Fruit fly (Drosophila melanogaster) whole organism, adult: ENCODE results near the gene CG14607.

Experiments used
- CG11617 ChIP-seq: fragments of 200-800 bp; sonication (Bioruptor generic); optimal IDR thresholded peaks from 2 replicates; lab custom pipeline; 2017; ENCODE audit warnings: mild to moderate bottlenecking, missing biosample characterization, missing genetic modification reagents, missing genetic modification characterization
- CG12768 ChIP-seq: fragments of 200-800 bp; sonication (Bioruptor generic); optimal IDR thresholded peaks from 2 replicates; lab custom pipeline; 2017; ENCODE audit warnings: missing biosample characterization, missing genetic modification characterization, mild to moderate bottlenecking, moderate library complexity, missing genetic modification reagents
- CG14711 ChIP-seq: fragments of 200-800 bp; sonication (Bioruptor generic); optimal IDR thresholded peaks from 2 replicates; lab custom pipeline; 2018; ENCODE audit warnings: missing biosample characterization, mild to moderate bottlenecking, missing genetic modification characterization, moderate library complexity
- CG1620 ChIP-seq: fragments of 200-800 bp; sonication (Bioruptor generic); optimal IDR thresholded peaks from 2 replicates; lab custom pipeline; 2016; ENCODE audit warnings: missing biosample characterization, missing genetic modification characterization
- CG33017 ChIP-seq: fragments of 200-800 bp; sonication (Bioruptor generic); optimal IDR thresholded peaks from 2 replicates; lab custom pipeline; 2018; ENCODE audit warnings: missing biosample characterization, mild to moderate bottlenecking, missing genetic modification characterization, moderate library complexity
- CG5204 ChIP-seq: fragments of 200-800 bp; sonication (Bioruptor generic); optimal IDR thresholded peaks from 2 replicates; lab custom pipeline; 2016; ENCODE audit warnings: missing biosample characterization, missing genetic modification characterization
- CG7045 ChIP-seq: fragments of 200-800 bp; sonication (Bioruptor generic); optimal IDR thresholded peaks from 2 replicates; lab custom pipeline; 2017; ENCODE audit warnings: missing biosample characterization, mild to moderate bottlenecking, missing genetic modification characterization
- CG7101 ChIP-seq: fragments of 200-800 bp; sonication (Bioruptor generic); optimal IDR thresholded peaks from 2 replicates; lab custom pipeline; 2018; ENCODE audit warnings: missing biosample characterization, mild to moderate bottlenecking, missing genetic modification characterization, moderate library complexity
- Clk ChIP-seq: fragments of 200-800 bp; sonication (Bioruptor generic); optimal IDR thresholded peaks from 2 replicates; lab custom pipeline; 2017; ENCODE audit warnings: missing biosample characterization, missing genetic modification characterization
- Crg-1 ChIP-seq: fragments of 200-800 bp; sonication (Bioruptor generic); optimal IDR thresholded peaks from 2 replicates; lab custom pipeline; 2016; ENCODE audit warnings: missing biosample characterization, missing genetic modification characterization
- Hr96 ChIP-seq: fragments of 200-800 bp; sonication (Bioruptor generic); optimal IDR thresholded peaks from 2 replicates; lab custom pipeline; 2016; ENCODE audit warnings: missing biosample characterization, missing genetic modification characterization
- Mnt ChIP-seq: fragments of 200-800 bp; sonication (Bioruptor generic); optimal IDR thresholded peaks from 2 replicates; lab custom pipeline; 2016; ENCODE audit warnings: missing biosample characterization, mild to moderate bottlenecking, missing genetic modification characterization
- bab1 ChIP-seq: fragments of 200-800 bp; sonication (Bioruptor generic); optimal IDR thresholded peaks from 3 replicates; lab custom pipeline; 2019; ENCODE audit warnings: missing biosample characterization, mild to moderate bottlenecking, missing genetic modification characterization, moderate library complexity
- cic ChIP-seq: fragments of 200-800 bp; sonication (Bioruptor generic); optimal IDR thresholded peaks from 2 replicates; lab custom pipeline; 2017; ENCODE audit warnings: missing biosample characterization, mild to moderate bottlenecking, missing genetic modification characterization, moderate library complexity
- cnc ChIP-seq, 2 experiments: fragments of >200 bp; optimal IDR thresholded peaks; 2 replicates each; lab custom pipeline; 2017
- kay ChIP-seq: fragments of 200-800 bp; sonication (Bioruptor generic); peaks from one replicate; lab custom pipeline; 2016; ENCODE audit warnings: missing biosample characterization, missing genetic modification characterization, borderline replicate concordance
- ovo ChIP-seq: fragments of 200-800 bp; sonication (Bioruptor generic); optimal IDR thresholded peaks from 2 replicates; lab custom pipeline; 2016; ENCODE audit warnings: missing biosample characterization, missing genetic modification characterization
- pad ChIP-seq: fragments of 200-800 bp; sonication (Bioruptor generic); optimal IDR thresholded peaks from 3 replicates; lab custom pipeline; 2017; ENCODE audit warnings: missing biosample characterization, missing genetic modification characterization, mild to moderate bottlenecking, moderate library complexity, missing genetic modification reagents
- tj ChIP-seq: fragments of 200-800 bp; sonication (Bioruptor generic); optimal IDR thresholded peaks from 3 replicates; lab custom pipeline; 2017; ENCODE audit warnings: missing biosample characterization, mild to moderate bottlenecking, missing genetic modification characterization, moderate library complexity

CG14607 gene

DNA sequence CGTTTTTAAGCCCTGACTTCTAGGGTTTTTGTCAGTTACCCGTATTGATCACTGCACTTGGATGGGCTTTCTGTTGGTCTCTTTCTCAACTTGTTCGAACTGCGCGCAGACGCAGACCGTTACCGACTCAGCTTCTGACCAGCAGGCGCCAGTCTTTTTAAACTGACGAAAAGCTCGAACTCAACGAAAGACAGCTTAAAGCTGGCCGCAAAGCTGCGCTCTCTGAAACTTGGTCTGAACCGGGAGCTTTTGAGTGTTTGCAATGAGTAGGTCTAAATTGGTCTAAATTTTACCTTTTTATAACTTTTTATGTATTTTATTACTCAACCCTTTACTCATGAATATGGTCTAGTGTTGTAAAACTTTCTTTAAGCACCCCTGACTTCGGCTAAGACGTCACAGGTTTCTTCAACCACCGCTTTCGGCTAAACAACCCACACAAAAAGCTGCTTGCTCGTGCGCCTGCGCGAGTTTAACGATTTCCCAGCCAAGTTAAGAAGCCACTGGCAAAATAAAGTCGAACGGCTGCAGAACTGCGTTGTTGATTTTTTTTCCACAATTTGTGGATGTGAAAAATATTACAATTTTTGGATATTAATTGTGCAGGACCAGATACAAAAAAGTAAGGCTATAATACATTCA, 24.1 kb downstream of the CG14607 start, which contains the start of the genes Gld and Syt4:
Gene Gld (minus strand): TSS at position 137 of the 642 bp plus-strand sequence.
Gene Syt4 (plus strand): TSS at position 499 of the 642 bp plus-strand sequence.
- TF ChIP-seq CG33017 (tag; lab: Kevin White, UChicago) (no peak), CG11617 (GFP tag; lab: Kevin White, UChicago) (no peak), CG7101 (tag; lab: Kevin White, UChicago) (no peak), ovo (GFP tag; lab: Kevin White, UChicago) (no peak), Hr96 (GFP tag; lab: Kevin White, UChicago) (no peak), kay (GFP tag; lab: Kevin White, UChicago) (no peak)

dm6 chr3R:7274973-7275525, 33.5 kb downstream of the CG14607 start:
- TF ChIP-seq CG12768, result no peak

DNA sequence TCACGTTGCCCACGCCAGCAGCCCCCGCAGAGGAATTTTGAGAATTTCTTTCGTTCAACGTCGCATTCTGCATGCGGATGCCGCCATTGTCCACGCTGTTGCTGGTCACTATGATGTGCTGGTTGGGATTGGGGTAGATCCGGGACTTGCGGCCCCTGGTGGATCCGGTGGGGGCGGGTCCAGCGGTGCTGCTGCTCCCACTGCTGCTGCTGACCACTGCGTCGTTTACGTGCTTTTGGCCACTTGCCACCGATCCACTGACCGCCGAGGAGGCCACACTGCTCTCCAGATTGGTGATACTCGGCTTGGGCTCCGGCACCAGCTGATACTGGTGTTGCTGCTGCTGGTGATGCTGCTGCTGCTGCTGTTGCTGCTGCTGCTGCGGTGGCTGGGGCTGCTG, 35.2 kb downstream of the CG14607 start:
- TF ChIP-seq Mnt (no peak), tj (GFP tag; lab: Kevin White, UChicago) (no peak), CG7045 (GFP tag; lab: Kevin White, UChicago) (no peak), CG1620 (GFP tag; lab: Kevin White, UChicago) (no peak), Hr96 (GFP tag; lab: Kevin White, UChicago) (no peak), CG12768 (no peak), cic (GFP tag; lab: Kevin White, UChicago) (no peak), bab1 (no peak), cnc (optimal IDR thresholded peaks at IDR 0.05; lab: Kevin White, UChicago) (no peak), Crg-1 (GFP tag; lab: Kevin White, UChicago) (no peak), kay (GFP tag; lab: Kevin White, UChicago) (no peak)

dm6 chr3R:7282244-7282890, 40.8 kb downstream of the CG14607 start:
- TF ChIP-seq kay (GFP tag; lab: Kevin White, UChicago) (no peak), CG14711 (tag; lab: Kevin White, UChicago) (no peak), CG33017 (tag; lab: Kevin White, UChicago) (no peak), CG7045 (GFP tag; lab: Kevin White, UChicago) (peak; percentile 28), cnc (optimal IDR thresholded peaks at IDR 0.05; lab: Kevin White, UChicago) (no peak), pad (GFP tag; lab: Kevin White, UChicago) (peak; percentile 34), Hr96 (GFP tag; lab: Kevin White, UChicago) (no peak), CG12768 (no peak), CG1620 (GFP tag; lab: Kevin White, UChicago) (no peak)

- TF ChIP-seq Crg-1 (GFP tag; lab: Kevin White, UChicago), result no peak
- TF ChIP-seq CG1620 (GFP tag; lab: Kevin White, UChicago), result no peak
- no peak for TF ChIP-seq CG11617 (GFP tag; lab: Kevin White, UChicago)
- TF ChIP-seq cnc (optimal IDR thresholded peaks at IDR 0.05; lab: Kevin White, UChicago), result no peak
- no peak for TF ChIP-seq CG5204 (GFP tag; lab: Kevin White, UChicago)
- TF ChIP-seq Hr96 (GFP tag; lab: Kevin White, UChicago), result no peak
- TF ChIP-seq CG7101 (tag; lab: Kevin White, UChicago), result no peak
- no peak for TF ChIP-seq bab1
- TF ChIP-seq CG12768, result no peak
- TF ChIP-seq CG14711 (tag; lab: Kevin White, UChicago), result no peak
- no peak for TF ChIP-seq CG33017 (tag; lab: Kevin White, UChicago)
- TF ChIP-seq pad (GFP tag; lab: Kevin White, UChicago), result no peak
- TF ChIP-seq CG7045 (GFP tag; lab: Kevin White, UChicago), result no peak
- no peak for TF ChIP-seq cic (GFP tag; lab: Kevin White, UChicago)
- no peak for TF ChIP-seq ovo (GFP tag; lab: Kevin White, UChicago)
- TF ChIP-seq kay (GFP tag; lab: Kevin White, UChicago), result no peak
- no peak for TF ChIP-seq tj (GFP tag; lab: Kevin White, UChicago)
- TF ChIP-seq Mnt, result no peak
- no peak for TF ChIP-seq Clk
Observed at dm6 chr3R:7285662-7286061, 44.1 kb downstream of the CG14607 start, which contains the start of gene RacGAP84C. Gene RacGAP84C (plus strand): TSS chr3R:7285962.
